Worm (Caenorhabditis elegans): ENCODE data around the gene pgp-13.

DNA sequence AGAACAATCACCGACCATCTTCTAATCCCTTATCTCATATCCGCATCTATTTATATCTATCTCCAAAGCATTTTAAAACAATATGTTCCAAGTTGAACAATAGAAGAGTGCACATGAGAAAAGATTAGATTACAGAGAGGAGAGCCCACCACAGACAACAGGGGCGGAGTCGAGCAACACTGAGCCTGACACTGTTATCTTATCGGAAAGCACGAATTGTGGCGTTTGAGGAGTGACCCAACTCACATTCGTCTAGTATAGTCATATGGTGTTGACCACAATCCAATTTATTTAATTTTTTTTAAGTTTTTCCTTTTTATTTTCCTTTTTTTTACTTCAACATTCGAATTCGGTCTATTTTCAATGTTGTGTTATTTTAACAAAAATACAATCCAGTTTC lies 42.1 kb downstream of the pgp-13 start:
- TF ChIP-seq snpc-4 (tag; optimal IDR thresholded peaks at IDR 0.05) (no peak), nhr-28 (tag; optimal IDR thresholded peaks at IDR 0.05) (no peak), ztf-11 (tag; optimal IDR thresholded peaks at IDR 0.05) (no peak), unc-62 (GFP tag; optimal IDR thresholded peaks at IDR 0.05) (no peak), jun-1 (tag; optimal IDR thresholded peaks at IDR 0.05) (no peak), ama-1 (optimal IDR thresholded peaks at IDR 0.05) (no peak)

All from whole organism, L3 larva.